Worm (Caenorhabditis elegans) whole organism, L1 larva: ENCODE data around the gene clec-79.
A peak's percentile ranks its signal among the peaks of the same experiment; 100 is the strongest.
"Not testable (repeated sequence)": the region's sequence is repeated elsewhere in the genome, so short reads cannot be mapped to it uniquely, and the experiment has no call there.

ENCODE experiments used
- C04F5.9 ChIP-seq: sonication (generic microtip); optimal IDR thresholded peaks from 2 replicates; lab custom pipeline; 2016; ENCODE audit warnings: missing genetic modification characterization, missing compliant biosample characterization
- C34B4.2 ChIP-seq: sonication (generic microtip); optimal IDR thresholded peaks from 2 replicates; lab custom pipeline; 2017; ENCODE audit warnings: mild to moderate bottlenecking, missing genetic modification characterization, missing compliant biosample characterization
- Y116A8C.19 ChIP-seq: sonication (generic microtip); optimal IDR thresholded peaks from 2 replicates; lab custom pipeline; 2016; ENCODE audit warnings: missing compliant biosample characterization, missing genetic modification characterization, borderline replicate concordance
- aha-1 ChIP-seq: fragments of 150-350 bp; optimal IDR thresholded peaks from 2 replicates; lab custom pipeline; 2014; ENCODE audit warnings: missing biosample characterization, missing genetic modification characterization
- aly-2 ChIP-seq: fragments of 150-350 bp; optimal IDR thresholded peaks from 2 replicates; lab custom pipeline; 2014; ENCODE audit warnings: missing biosample characterization, missing genetic modification characterization
- ceh-63 ChIP-seq: fragments of 200-800 bp; sonication (Bioruptor generic); optimal IDR thresholded peaks from 2 replicates; lab custom pipeline; 2018; ENCODE audit warnings: mild to moderate bottlenecking, missing genetic modification characterization, missing compliant biosample characterization
- ceh-8 ChIP-seq: fragments of 200-800 bp; sonication (Bioruptor generic); optimal IDR thresholded peaks from 2 replicates; lab custom pipeline; 2018; ENCODE audit warnings: mild to moderate bottlenecking, missing genetic modification characterization, moderate library complexity, missing compliant biosample characterization
- ceh-82 ChIP-seq, 3 experiments: fragments of 150-350 bp in 1 of 3; sonication (generic microtip) in 2 of 3; optimal IDR thresholded peaks; 2 replicates each; lab custom pipeline; 2014 to 2017; ENCODE audit warnings: missing biosample characterization in 3 of 3, missing genetic modification characterization in 3 of 3
- ceh-88 ChIP-seq: fragments of 200-800 bp; sonication (Bioruptor generic); IDR thresholded peaks from 2 replicates; pipeline ENCODE4 v1.3.6; 2022; ENCODE audit warnings: missing genetic modification characterization, missing compliant biosample characterization
- ceh-90 ChIP-seq: sonication (generic microtip); optimal IDR thresholded peaks from 2 replicates; lab custom pipeline; 2016; ENCODE audit warnings: missing genetic modification characterization, missing compliant biosample characterization
- dpl-1 ChIP-seq, 3 experiments: fragments of 150-350 bp in 2 of 3; sonication (generic microtip) in 1 of 3; optimal IDR thresholded peaks; 2 replicates each; lab custom pipeline; 2014 to 2017; ENCODE audit warnings: missing biosample characterization in 3 of 3, missing genetic modification characterization in 3 of 3, missing genetic modification reagents in 3 of 3
- dsc-1 ChIP-seq: sonication (generic microtip); optimal IDR thresholded peaks from 2 replicates; lab custom pipeline; 2016; ENCODE audit warnings: mild to moderate bottlenecking, missing genetic modification characterization, missing compliant biosample characterization
- elt-2 ChIP-seq: sonication (generic microtip); optimal IDR thresholded peaks from 2 replicates; lab custom pipeline; 2016; ENCODE audit warnings: missing genetic modification characterization, mild to moderate bottlenecking, inconsistent platforms, missing compliant biosample characterization, missing genetic modification reagents
- ets-5 ChIP-seq: fragments of 200-800 bp; sonication (Bioruptor generic); IDR thresholded peaks from 2 replicates; pipeline ENCODE4 v1.3.6; 2022; ENCODE audit warnings: missing genetic modification characterization, missing compliant biosample characterization
- fkh-10 ChIP-seq: sonication (generic microtip); optimal IDR thresholded peaks from 2 replicates; lab custom pipeline; 2017; ENCODE audit warnings: missing biosample characterization, missing genetic modification reagents, missing genetic modification characterization
- fkh-4 ChIP-seq: sonication (generic microtip); optimal IDR thresholded peaks from 2 replicates; lab custom pipeline; 2016; ENCODE audit warnings: missing compliant biosample characterization, missing genetic modification characterization, borderline replicate concordance
- fkh-8 ChIP-seq: sonication (generic microtip); optimal IDR thresholded peaks from 2 replicates; lab custom pipeline; 2016; ENCODE audit warnings: mild to moderate bottlenecking, missing genetic modification characterization, missing compliant biosample characterization
- fos-1 ChIP-seq: fragments of 150-350 bp; optimal IDR thresholded peaks from 2 replicates; lab custom pipeline; 2014; ENCODE audit warnings: missing biosample characterization, missing genetic modification characterization
- grh-1 ChIP-seq: fragments of 200-800 bp; sonication (Bioruptor generic); IDR thresholded peaks from 2 replicates; pipeline ENCODE4 v1.3.6; 2022; ENCODE audit warnings: missing genetic modification reagents, missing genetic modification characterization, missing compliant biosample characterization
- hpl-2 ChIP-seq: fragments of 150-350 bp; optimal IDR thresholded peaks from 2 replicates; lab custom pipeline; 2014; ENCODE audit warnings: missing biosample characterization, missing genetic modification reagents, missing genetic modification characterization
- isw-1 ChIP-seq: fragments of 200-800 bp; sonication (Bioruptor generic); IDR thresholded peaks from 2 replicates; pipeline ENCODE4 v1.3.6; 2022; ENCODE audit warnings: missing genetic modification characterization, missing compliant biosample characterization
- lin-13 ChIP-seq: fragments of 150-350 bp; optimal IDR thresholded peaks from 2 replicates; lab custom pipeline; 2014; ENCODE audit warnings: missing biosample characterization, missing genetic modification reagents, missing genetic modification characterization
- lin-35 ChIP-seq, 2 experiments: fragments of 150-350 bp; optimal IDR thresholded peaks; 2 replicates each; lab custom pipeline; 2014; ENCODE audit warnings: missing biosample characterization in 2 of 2, missing genetic modification characterization in 2 of 2, missing genetic modification reagents in 2 of 2
- mab-9 ChIP-seq: fragments of 200-800 bp; sonication (Bioruptor generic); IDR thresholded peaks from 2 replicates; pipeline ENCODE4 v1.3.6; 2022; ENCODE audit warnings: missing genetic modification reagents, missing genetic modification characterization, missing compliant biosample characterization
- mep-1 ChIP-seq: fragments of 150-350 bp; optimal IDR thresholded peaks from 2 replicates; lab custom pipeline; 2014; ENCODE audit warnings: missing biosample characterization, missing genetic modification characterization
- nhr-47 ChIP-seq: sonication (generic microtip); optimal IDR thresholded peaks from 2 replicates; lab custom pipeline; 2016; ENCODE audit warnings: mild to moderate bottlenecking, missing genetic modification characterization, moderate library complexity, missing compliant biosample characterization
- nhr-77 ChIP-seq: fragments of 150-350 bp; optimal IDR thresholded peaks from 2 replicates; lab custom pipeline; 2014; ENCODE audit warnings: missing biosample characterization, missing genetic modification characterization
- nhr-85 ChIP-seq: sonication (generic microtip); peaks from one replicate; lab custom pipeline; 2016; ENCODE audit warnings: missing genetic modification characterization, inconsistent platforms, missing compliant biosample characterization
- pax-3 ChIP-seq: fragments of 200-800 bp; sonication (Bioruptor generic); optimal IDR thresholded peaks from 2 replicates; lab custom pipeline; 2018; ENCODE audit warnings: mild to moderate bottlenecking, missing genetic modification characterization, moderate library complexity, missing compliant biosample characterization
- pqm-1 ChIP-seq: sonication (generic microtip); optimal IDR thresholded peaks from 3 replicates; lab custom pipeline; 2017; ENCODE audit warnings: missing biosample characterization, missing genetic modification characterization
- sox-4 ChIP-seq: sonication (generic microtip); optimal IDR thresholded peaks from 2 replicates; lab custom pipeline; 2016; ENCODE audit warnings: missing genetic modification characterization, missing compliant biosample characterization
- sptf-1 ChIP-seq: fragments of 150-350 bp; optimal IDR thresholded peaks from 2 replicates; lab custom pipeline; 2014; ENCODE audit warnings: missing biosample characterization, missing genetic modification characterization
- unc-30 ChIP-seq: sonication (generic microtip); optimal IDR thresholded peaks from 2 replicates; lab custom pipeline; 2017; ENCODE audit warnings: missing biosample characterization, missing genetic modification characterization
- unc-62 ChIP-seq: fragments of 150-350 bp; optimal IDR thresholded peaks from 2 replicates; lab custom pipeline; 2014; ENCODE audit warnings: missing biosample characterization, missing genetic modification reagents, missing genetic modification characterization
- unc-98 ChIP-seq: fragments of 200-800 bp; sonication (Bioruptor generic); IDR thresholded peaks from 2 replicates; pipeline ENCODE4 v1.3.6; 2022; ENCODE audit warnings: missing genetic modification characterization, missing compliant biosample characterization
- vab-15 ChIP-seq: sonication (generic microtip); optimal IDR thresholded peaks from 2 replicates; lab custom pipeline; 2017; ENCODE audit warnings: missing genotype, mild to moderate bottlenecking, missing genetic modification characterization, missing compliant biosample characterization
- zag-1 ChIP-seq: fragments of 150-350 bp; optimal IDR thresholded peaks from 2 replicates; lab custom pipeline; 2014; ENCODE audit warnings: missing biosample characterization, missing genetic modification characterization
- ztf-4 ChIP-seq: fragments of 150-350 bp; optimal IDR thresholded peaks from 2 replicates; lab custom pipeline; 2014; ENCODE audit warnings: missing biosample characterization, missing genetic modification characterization

The clec-79 gene

DNA sequence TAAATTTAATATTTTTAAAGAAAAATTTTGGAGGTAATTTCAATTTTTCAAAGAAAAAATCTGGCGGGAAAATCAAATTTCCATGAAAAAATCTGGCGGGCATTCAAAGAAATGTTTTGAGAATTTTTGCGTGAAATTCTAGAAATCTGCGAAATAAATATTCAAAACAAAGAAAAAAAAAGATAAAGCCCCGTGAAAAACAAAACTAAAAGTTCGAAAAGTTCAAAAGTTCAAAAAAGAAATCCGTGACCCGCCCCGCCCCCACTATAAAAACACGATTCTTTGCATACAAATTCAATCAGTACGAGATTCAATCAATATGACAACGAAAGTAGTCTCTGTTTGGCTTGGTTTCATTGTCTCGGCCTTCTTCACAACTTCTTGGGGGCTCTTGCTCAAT, at the start of gene clec-79:
Gene clec-79 (plus strand): TSS at position 301 of the 400 bp plus-strand sequence.
- TF ChIP-seq fos-1 (tag; lab: Kevin White, UChicago): no peak
- no peak for TF ChIP-seq ceh-63 (GFP tag; lab: Kevin White, UChicago)
- TF ChIP-seq unc-62 (GFP tag; lab: Kevin White, UChicago): no peak

DNA sequence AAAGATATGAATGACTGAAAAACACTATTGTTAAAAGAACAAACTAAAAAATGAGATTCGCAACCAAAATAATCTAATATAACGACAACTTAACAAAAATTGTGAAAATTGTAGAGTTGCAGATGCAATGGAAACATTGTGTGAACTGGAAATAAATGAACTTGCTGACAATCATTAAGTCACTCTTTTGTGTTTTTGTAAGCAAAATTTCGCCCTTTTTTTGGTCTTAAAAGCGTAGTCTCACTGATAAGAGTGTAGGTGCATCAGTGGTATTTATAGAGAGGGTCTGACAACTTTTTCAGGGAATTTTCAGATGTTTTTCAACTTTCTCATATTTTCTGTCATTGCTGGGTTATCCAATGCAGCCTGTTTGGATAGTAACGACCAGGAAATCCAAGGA, 47.0 kb upstream of the clec-79 start, which contains the start of gene clec-68:
Gene clec-68 (plus strand): TSS at position 301 of the 400 bp plus-strand sequence.
- TF ChIP-seq nhr-77 (tag; lab: Kevin White, UChicago) (no peak), C04F5.9 (tag; lab: Kevin White, UChicago) (no peak), elt-2 (tag; lab: Kevin White, UChicago) (no peak), aha-1 (tag; lab: Kevin White, UChicago) (no peak), fos-1 (tag; lab: Kevin White, UChicago) (no peak), pax-3 (tag; lab: Kevin White, UChicago) (no peak), hpl-2 (GFP tag; lab: Kevin White, UChicago) (no peak), vab-15 (tag; lab: Kevin White, UChicago) (no peak), sox-4 (tag; lab: Kevin White, UChicago) (no peak), ceh-8 (no peak), fkh-10 (GFP tag; lab: Kevin White, UChicago) (no peak), ceh-82 (tag; optimal IDR thresholded peaks at IDR 0.05; lab: Kevin White, UChicago) (no peak), unc-30 (tag; lab: Kevin White, UChicago) (no peak), dpl-1 (GFP tag; optimal IDR thresholded peaks at IDR 0.05; lab: Kevin White, UChicago) (no peak), aly-2 (tag; lab: Kevin White, UChicago) (no peak), zag-1 (no peak), lin-13 (GFP tag; lab: Kevin White, UChicago) (no peak), sptf-1 (tag; lab: Kevin White, UChicago) (no peak)
- TF ChIP-seq, all 84 proteins: peak for 0

DNA sequence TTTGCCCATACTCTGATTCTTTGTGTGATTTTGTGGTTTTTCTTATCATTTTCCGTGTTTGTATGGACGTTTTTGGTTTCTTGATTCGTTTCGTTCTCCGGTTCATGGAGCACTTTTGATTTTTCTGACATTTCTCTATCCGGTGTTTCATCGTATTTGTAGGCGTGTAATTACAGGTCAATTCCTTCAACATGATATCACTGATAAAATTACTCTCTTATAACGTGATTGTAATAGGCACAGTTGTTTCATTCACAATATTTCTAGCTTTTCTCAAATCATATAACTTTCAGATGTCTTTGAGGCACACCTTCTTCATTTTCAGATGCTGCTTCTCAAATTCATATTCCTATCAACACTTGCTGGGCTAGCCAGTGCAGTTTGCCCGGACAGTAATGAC, 40.7 kb upstream of the clec-79 start, which contains the start of gene clec-70:
Gene clec-70 (plus strand): TSS at position 301 of the 400 bp plus-strand sequence.
- TF ChIP-seq mep-1 (tag; lab: Kevin White, UChicago); dsc-1 (tag; lab: Kevin White, UChicago); mab-9 (GFP tag; lab: Robert Waterston, UW): not testable (repeated sequence)

DNA sequence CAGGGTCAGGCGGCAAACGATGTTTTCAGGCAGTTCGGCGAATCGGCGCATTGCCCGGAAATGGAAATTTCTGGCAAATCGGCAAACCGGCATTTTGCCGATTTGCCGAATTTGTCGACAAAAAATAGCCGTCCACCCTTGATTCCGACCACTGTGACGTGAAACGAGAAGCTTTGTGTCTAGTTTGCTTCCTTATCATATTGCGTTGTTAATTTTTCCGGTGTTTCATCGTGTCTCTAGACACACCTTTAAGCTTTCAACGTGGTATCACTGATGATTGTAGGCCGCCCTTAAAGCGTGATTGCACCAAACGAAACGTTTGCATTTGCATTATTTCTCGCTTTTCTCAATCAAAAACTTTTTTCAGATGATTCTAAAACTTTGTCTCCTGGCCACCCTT, 36.1 kb upstream of the clec-79 start, which contains the start of gene clec-71:
Gene clec-71 (plus strand): TSS at position 362 of the 400 bp plus-strand sequence.
- TF ChIP-seq fkh-8 (tag; lab: Kevin White, UChicago): no peak
- TF ChIP-seq elt-2 (tag; lab: Kevin White, UChicago): peak; percentile 58
- TF ChIP-seq isw-1 (GFP tag; lab: Robert Waterston, UW): no peak
- TF ChIP-seq unc-98 (GFP tag; lab: Robert Waterston, UW): no peak
- no peak for TF ChIP-seq ztf-4 (tag; lab: Kevin White, UChicago)
- no peak for TF ChIP-seq Y116A8C.19 (tag; lab: Kevin White, UChicago)
- TF ChIP-seq, all 84 proteins: peak for 1

DNA sequence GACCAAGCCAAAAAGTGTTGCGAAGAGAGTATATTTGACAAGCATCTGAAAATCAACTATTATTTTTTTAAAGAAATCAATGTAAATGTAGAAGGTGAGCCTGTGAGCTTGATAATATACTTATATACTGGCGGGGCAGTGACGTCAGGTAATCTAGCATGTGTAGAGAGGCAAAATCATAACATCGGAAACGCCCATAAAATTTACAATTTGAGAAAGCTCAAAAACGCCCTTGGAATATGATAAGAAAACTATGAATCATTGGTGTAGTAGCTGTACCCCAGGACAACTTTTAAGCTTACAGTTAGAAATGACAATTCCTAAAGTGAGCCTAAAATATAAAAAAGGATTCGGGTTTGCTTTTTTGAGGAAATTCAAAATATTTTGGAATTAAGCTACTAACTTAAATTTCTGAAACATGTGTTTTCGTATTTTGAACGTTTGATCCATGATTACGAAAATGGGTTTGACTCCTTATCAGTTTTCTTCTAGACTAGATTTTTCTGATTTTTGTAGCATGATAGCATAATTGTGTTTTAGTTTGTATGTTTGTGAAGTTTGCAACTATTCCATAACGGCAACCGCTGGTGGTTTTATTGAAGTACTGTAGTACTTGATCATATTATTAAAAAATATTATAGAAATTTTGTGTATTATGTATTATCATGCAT, 31.4 kb upstream of the clec-79 start, which contains the start of gene clec-174:
Gene clec-174 (minus strand): TSS at position 51 of the 671 bp plus-strand sequence.
- TF ChIP-seq ceh-88 (GFP tag; lab: Robert Waterston, UW): no peak
- no peak for TF ChIP-seq grh-1 (GFP tag; lab: Robert Waterston, UW)
- TF ChIP-seq pqm-1 (tag; lab: Kevin White, UChicago): no peak
- TF ChIP-seq C34B4.2 (tag; lab: Kevin White, UChicago): no peak
- no peak for TF ChIP-seq zag-1
- TF ChIP-seq lin-35 (GFP tag; optimal IDR thresholded peaks at IDR 0.05; lab: Kevin White, UChicago): no peak
- no peak for TF ChIP-seq nhr-85
- TF ChIP-seq ets-5 (GFP tag; lab: Robert Waterston, UW): no peak
- TF ChIP-seq unc-98 (GFP tag; lab: Robert Waterston, UW): no peak
- no peak for TF ChIP-seq ceh-90
- TF ChIP-seq sox-4 (tag; lab: Kevin White, UChicago): no peak
- TF ChIP-seq fkh-4 (tag; lab: Kevin White, UChicago): no peak
- no peak for TF ChIP-seq aha-1 (tag; lab: Kevin White, UChicago)
- no peak for TF ChIP-seq nhr-47 (tag; lab: Kevin White, UChicago)
- TF ChIP-seq, all 84 proteins: peak for 0
